Fruit fly (Drosophila melanogaster) whole organism, embryonic: ENCODE data around the gene CG12010.

Experiments
- Abd-B ChIP-seq: fragments of 200-800 bp; sonication (Bioruptor generic); optimal IDR thresholded peaks from 2 replicates; lab custom pipeline; 2018; ENCODE audit warnings: missing biosample characterization, mild to moderate bottlenecking, missing genetic modification characterization, moderate library complexity
- Asciz ChIP-seq: fragments of 200-800 bp; sonication (Bioruptor generic); optimal IDR thresholded peaks from 2 replicates; lab custom pipeline; 2017; ENCODE audit warnings: missing biosample characterization, mild to moderate bottlenecking, missing genetic modification characterization, missing genetic modification reagents
- B-H2 ChIP-seq: fragments of 200-800 bp; sonication (Bioruptor generic); optimal IDR thresholded peaks from 2 replicates; lab custom pipeline; 2018; ENCODE audit warnings: missing biosample characterization, mild to moderate bottlenecking, missing genetic modification characterization
- CG10209 ChIP-seq: fragments of 200-800 bp; sonication (Bioruptor generic); optimal IDR thresholded peaks from 3 replicates; lab custom pipeline; 2017; ENCODE audit warnings: missing biosample characterization, mild to moderate bottlenecking, missing genetic modification characterization, missing genetic modification reagents
- CG10321 ChIP-seq: fragments of 200-800 bp; sonication (Bioruptor generic); IDR thresholded peaks from 2 replicates; pipeline ENCODE4 v1.3.6; 2022; ENCODE audit warnings: missing biosample characterization, missing genetic modification characterization
- CG11398 ChIP-seq: fragments of 200-800 bp; sonication (Bioruptor generic); optimal IDR thresholded peaks from 2 replicates; lab custom pipeline; 2016; ENCODE audit warnings: missing biosample characterization, missing genetic modification characterization
- CG11695 ChIP-seq: fragments of 200-800 bp; sonication (Bioruptor generic); IDR thresholded peaks from 3 replicates; pipeline ENCODE4 v1.3.6; 2022; ENCODE audit warnings: missing biosample characterization, missing genetic modification characterization
- CG12391 ChIP-seq: fragments of 200-800 bp; sonication (Bioruptor generic); optimal IDR thresholded peaks from 3 replicates; lab custom pipeline; 2018; ENCODE audit warnings: missing biosample characterization, mild to moderate bottlenecking, missing genetic modification characterization, moderate library complexity
- CG13123 ChIP-seq: fragments of 200-800 bp; sonication (Bioruptor generic); optimal IDR thresholded peaks from 2 replicates; lab custom pipeline; 2016; ENCODE audit warnings: missing biosample characterization, missing genetic modification characterization
- CG13424 ChIP-seq: fragments of 200-800 bp; sonication (Bioruptor generic); optimal IDR thresholded peaks from 2 replicates; lab custom pipeline; 2019; ENCODE audit warnings: missing biosample characterization, mild to moderate bottlenecking, missing genetic modification characterization, moderate library complexity
- CG15514 ChIP-seq: fragments of 200-800 bp; sonication (Bioruptor generic); optimal IDR thresholded peaks from 3 replicates; lab custom pipeline; 2017; ENCODE audit warnings: missing biosample characterization, missing genetic modification characterization, mild to moderate bottlenecking, moderate library complexity, missing genetic modification reagents
- CG17359 ChIP-seq: fragments of 200-800 bp; sonication (Bioruptor generic); optimal IDR thresholded peaks from 3 replicates; lab custom pipeline; 2018; ENCODE audit warnings: missing biosample characterization, mild to moderate bottlenecking, missing genetic modification characterization, moderate library complexity
- CG17802 ChIP-seq: fragments of 200-800 bp; sonication (Bioruptor generic); optimal IDR thresholded peaks from 2 replicates; lab custom pipeline; 2018; ENCODE audit warnings: missing biosample characterization, mild to moderate bottlenecking, missing genetic modification characterization, moderate library complexity
- CG2116 ChIP-seq: fragments of 200-800 bp; sonication (Bioruptor generic); optimal IDR thresholded peaks from 3 replicates; lab custom pipeline; 2018; ENCODE audit warnings: missing biosample characterization, mild to moderate bottlenecking, missing genetic modification characterization
- CG3407 ChIP-seq: fragments of 200-800 bp; sonication (Bioruptor generic); optimal IDR thresholded peaks from 2 replicates; lab custom pipeline; 2018; ENCODE audit warnings: missing biosample characterization, mild to moderate bottlenecking, missing genetic modification characterization
- CG4820 ChIP-seq: fragments of 200-800 bp; sonication (Bioruptor generic); optimal IDR thresholded peaks from 3 replicates; lab custom pipeline; 2016; ENCODE audit warnings: missing biosample characterization, missing genetic modification characterization
- CG5953 ChIP-seq: fragments of 200-800 bp; sonication (Bioruptor generic); IDR thresholded peaks from 2 replicates; pipeline ENCODE4 v1.3.6; 2022; ENCODE audit warnings: missing biosample characterization, missing genetic modification characterization
- CG8290 ChIP-seq, 3 experiments: fragments of 200-800 bp; sonication (Bioruptor generic); optimal IDR thresholded peaks; 2 replicates each; lab custom pipeline; 2016 to 2019; ENCODE audit warnings: missing biosample characterization in 3 of 3, missing genetic modification characterization in 3 of 3, mild to moderate bottlenecking in 2 of 3, moderate library complexity in 1 of 3
- CoRest ChIP-seq: fragments of 200-800 bp; sonication (Bioruptor generic); optimal IDR thresholded peaks from 3 replicates; lab custom pipeline; 2018; ENCODE audit warnings: missing biosample characterization, mild to moderate bottlenecking, missing genetic modification characterization, moderate library complexity
- E2f2 ChIP-seq: fragments of 200-800 bp; sonication (Bioruptor generic); IDR thresholded peaks from 2 replicates; pipeline ENCODE4 v1.3.6; 2022; ENCODE audit warnings: missing biosample characterization, missing genetic modification characterization
- H2.0 ChIP-seq: fragments of 200-800 bp; sonication (Bioruptor generic); IDR thresholded peaks from 2 replicates; pipeline ENCODE4 v1.3.6; 2022; ENCODE audit warnings: missing biosample characterization, missing genetic modification characterization
- Hr78 ChIP-seq, 2 experiments: fragments of 200-800 bp in 1 of 2; fragments of >200 bp in 1 of 2; sonication (Bioruptor generic) in 1 of 2; optimal IDR thresholded peaks; 2 replicates each; lab custom pipeline; 2017 to 2019; ENCODE audit warnings: missing biosample characterization in 2 of 2, missing genetic modification characterization in 2 of 2, mild to moderate bottlenecking in 1 of 2, moderate library complexity in 1 of 2
- Kr ChIP-seq: fragments of 200-800 bp; sonication (Bioruptor generic); optimal IDR thresholded peaks from 2 replicates; lab custom pipeline; 2017; ENCODE audit warnings: missing biosample characterization, mild to moderate bottlenecking, missing genetic modification characterization
- Max ChIP-seq: fragments of 200-800 bp; sonication (Bioruptor generic); optimal IDR thresholded peaks from 2 replicates; lab custom pipeline; 2016; ENCODE audit warnings: missing biosample characterization, mild to moderate bottlenecking, missing genetic modification characterization
- NC2β ChIP-seq: fragments of 200-800 bp; sonication (Bioruptor generic); optimal IDR thresholded peaks from 2 replicates; lab custom pipeline; 2016; ENCODE audit warnings: missing biosample characterization, missing genetic modification characterization
- Stat92E ChIP-seq, 3 experiments: fragments of >200 bp in 2 of 3; fragments of 200-800 bp in 1 of 3; sonication (Bioruptor generic) in 1 of 3; optimal IDR thresholded peaks; 2 replicates each; lab custom pipeline; 2017 to 2019; ENCODE audit warnings: missing biosample characterization in 3 of 3, missing genetic modification characterization in 3 of 3, mild to moderate bottlenecking in 1 of 3, moderate library complexity in 1 of 3
- Xrp1 ChIP-seq: fragments of 200-800 bp; sonication (Bioruptor generic); IDR thresholded peaks from 2 replicates; pipeline ENCODE4 v1.3.6; 2022; ENCODE audit warnings: missing biosample characterization, missing genetic modification characterization
- ase ChIP-seq: fragments of 200-800 bp; sonication (Bioruptor generic); IDR thresholded peaks from 3 replicates; pipeline ENCODE4 v1.3.6; 2022; ENCODE audit warnings: missing biosample characterization, missing genetic modification characterization
- az2 ChIP-seq: fragments of 200-800 bp; sonication (Bioruptor generic); optimal IDR thresholded peaks from 3 replicates; lab custom pipeline; 2016; ENCODE audit warnings: missing biosample characterization, missing genetic modification characterization
- bbx ChIP-seq: fragments of 200-800 bp; sonication (Bioruptor generic); IDR thresholded peaks from 2 replicates; pipeline ENCODE4 v1.3.6; 2022; ENCODE audit warnings: missing biosample characterization, missing genetic modification characterization; ENCODE audit not compliant: partially characterized antibody
- crol ChIP-seq: fragments of 200-800 bp; sonication (Bioruptor generic); IDR thresholded peaks from 2 replicates; pipeline ENCODE4 v1.3.6; 2022; ENCODE audit warnings: missing biosample characterization, missing genetic modification characterization
- dati ChIP-seq: fragments of 200-800 bp; sonication (Bioruptor generic); IDR thresholded peaks from 2 replicates; pipeline ENCODE4 v1.3.6; 2022; ENCODE audit warnings: missing biosample characterization, missing genetic modification characterization
- dmrt11E ChIP-seq: fragments of 200-800 bp; sonication (Bioruptor generic); optimal IDR thresholded peaks from 3 replicates; lab custom pipeline; 2018; ENCODE audit warnings: missing biosample characterization, mild to moderate bottlenecking, missing genetic modification characterization, moderate library complexity
- dmrt99B ChIP-seq: fragments of 200-800 bp; sonication (Bioruptor generic); optimal IDR thresholded peaks from 2 replicates; lab custom pipeline; 2018; ENCODE audit warnings: missing biosample characterization, mild to moderate bottlenecking, missing genetic modification characterization, moderate library complexity
- en ChIP-seq: fragments of 200-800 bp; sonication (Bioruptor generic); optimal IDR thresholded peaks from 2 replicates; lab custom pipeline; 2016; ENCODE audit warnings: missing biosample characterization, missing genetic modification characterization
- gcm2 ChIP-seq: fragments of 200-800 bp; sonication (Bioruptor generic); optimal IDR thresholded peaks from 2 replicates; lab custom pipeline; 2016; ENCODE audit warnings: missing biosample characterization, missing genetic modification characterization
- gem ChIP-seq: fragments of 200-800 bp; sonication (Bioruptor generic); optimal IDR thresholded peaks from 2 replicates; lab custom pipeline; 2019; ENCODE audit warnings: missing biosample characterization, mild to moderate bottlenecking, missing genetic modification characterization, moderate library complexity
- grn ChIP-seq: fragments of 200-800 bp; sonication (Bioruptor generic); optimal IDR thresholded peaks from 3 replicates; lab custom pipeline; 2017; ENCODE audit warnings: missing biosample characterization, missing genetic modification characterization
- hth ChIP-seq: fragments of >200 bp; optimal IDR thresholded peaks from 2 replicates; lab custom pipeline; 2017; ENCODE audit warnings: inconsistent platforms
- pfk ChIP-seq: fragments of 200-800 bp; sonication (Bioruptor generic); optimal IDR thresholded peaks from 2 replicates; lab custom pipeline; 2018; ENCODE audit warnings: missing biosample characterization, mild to moderate bottlenecking, missing genetic modification characterization, moderate library complexity
- phol ChIP-seq: fragments of 200-800 bp; sonication (Bioruptor generic); optimal IDR thresholded peaks from 3 replicates; lab custom pipeline; 2018; ENCODE audit warnings: missing biosample characterization, mild to moderate bottlenecking, missing genetic modification characterization, moderate library complexity
- pnt ChIP-seq: fragments of 200-800 bp; sonication (Bioruptor generic); optimal IDR thresholded peaks from 3 replicates; lab custom pipeline; 2016; ENCODE audit warnings: missing biosample characterization, missing genetic modification characterization
- ro ChIP-seq: fragments of 200-800 bp; sonication (Bioruptor generic); IDR thresholded peaks from 2 replicates; pipeline ENCODE4 v1.3.6; 2022; ENCODE audit warnings: missing biosample characterization, missing genetic modification characterization
- sd ChIP-seq: fragments of 200-800 bp; sonication (Bioruptor generic); optimal IDR thresholded peaks from 3 replicates; lab custom pipeline; 2018; ENCODE audit warnings: missing biosample characterization, mild to moderate bottlenecking, missing genetic modification characterization, moderate library complexity
- slp2 ChIP-seq: fragments of 200-800 bp; sonication (Bioruptor generic); optimal IDR thresholded peaks from 2 replicates; lab custom pipeline; 2016; ENCODE audit warnings: missing biosample characterization, missing genetic modification characterization
- tx ChIP-seq: fragments of 200-800 bp; sonication (Bioruptor generic); optimal IDR thresholded peaks from 2 replicates; lab custom pipeline; 2016; ENCODE audit warnings: missing biosample characterization, missing genetic modification characterization
- zfh1 ChIP-seq: fragments of 200-800 bp; sonication (Bioruptor generic); IDR thresholded peaks from 3 replicates; pipeline ENCODE4 v1.3.6; 2022; ENCODE audit warnings: missing biosample characterization, missing genetic modification characterization

CG12010 gene

DNA sequence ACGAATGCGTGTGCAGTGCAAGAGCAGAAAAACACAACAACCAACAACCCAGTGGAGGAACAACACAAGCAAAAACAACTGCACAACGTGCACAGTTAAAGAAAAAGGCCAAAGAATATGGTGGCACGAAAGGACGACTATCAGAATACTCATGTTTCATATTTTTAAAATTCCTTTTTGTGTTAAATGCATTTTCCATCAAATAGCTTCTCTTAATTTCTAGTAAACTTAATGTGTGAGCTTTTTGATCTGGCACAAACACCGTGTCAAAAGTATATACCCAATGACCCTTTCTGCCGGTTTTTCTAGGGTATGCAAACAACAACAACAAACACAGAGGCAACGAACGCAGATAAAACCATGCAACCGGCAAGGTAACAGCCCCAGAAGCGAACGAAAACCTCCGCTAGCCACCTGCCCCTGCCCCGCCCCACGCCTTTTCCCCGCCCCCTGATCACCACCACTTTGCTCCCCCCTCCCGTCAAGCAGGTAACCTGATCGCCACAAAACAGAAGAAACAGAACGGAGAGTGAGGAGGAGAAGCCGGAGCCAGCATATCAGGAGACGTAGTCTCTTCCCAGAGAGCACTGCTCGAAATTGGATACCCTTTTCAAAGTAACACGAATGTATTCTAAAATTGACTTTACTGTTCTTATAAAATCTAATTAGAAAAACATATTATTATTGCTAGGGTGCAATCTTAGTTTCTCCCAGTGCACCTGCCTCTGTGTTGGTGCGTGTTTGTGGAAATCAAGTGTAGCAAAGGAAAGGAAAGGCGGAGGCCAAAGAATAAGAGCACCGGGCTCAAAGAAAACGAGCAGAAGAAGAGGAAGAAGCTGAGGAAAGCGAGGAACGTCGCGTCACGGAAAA, 21.0 kb downstream of the CG12010 start (continued):
- TF ChIP-seq ase (GFP tag; lab: Robert Waterston, UW) (peak; percentile 84), Stat92E (GFP tag; optimal IDR thresholded peaks at IDR 0.05; lab: Kevin White, UChicago) (peak in 1 of 3 experiments; percentile 90), CG10209 (peak; percentile 93), CG12391 (peak; percentile 92), dmrt99B (tag; lab: Kevin White, UChicago) (peak; percentile 85), CG17802 (tag; lab: Kevin White, UChicago) (peak; percentile 83), Kr (GFP tag; lab: Kevin White, UChicago) (peak; percentile 76), pfk (no peak), zfh1 (GFP tag; lab: Robert Waterston, UW) (peak; percentile 97), gcm2 (GFP tag; lab: Kevin White, UChicago) (peak; percentile 85), CG8290 (GFP tag; optimal IDR thresholded peaks at IDR 0.05; lab: Kevin White, UChicago) (peak; percentile 90), CG8290 (tag; optimal IDR thresholded peaks at IDR 0.05; lab: Kevin White, UChicago) (peak; percentile 69 to 79), CG13424 (tag; lab: Kevin White, UChicago) (peak; percentile 84), CG2116 (GFP tag; lab: Kevin White, UChicago) (peak; percentile 71), CG10321 (peak; percentile 23; the same call in 1 of the 2 replicates), CG17359 (tag; lab: Kevin White, UChicago) (peak; percentile 80), phol (tag; lab: Kevin White, UChicago) (peak; percentile 93), CG3407 (GFP tag; lab: Kevin White, UChicago) (peak; percentile 82), CG11398 (GFP tag; lab: Kevin White, UChicago) (peak; percentile 91), Max (GFP tag; lab: Kevin White, UChicago) (peak; percentile 69), B-H2 (no peak), grn (peak; percentile 49), E2f2 (GFP tag; lab: Robert Waterston, UW) (peak; percentile 72; the same call in 1 of the 2 replicates), dmrt11E (tag; lab: Kevin White, UChicago) (peak; percentile 98), CG4820 (GFP tag; lab: Kevin White, UChicago) (peak; percentile 94), CG13123 (GFP tag; lab: Kevin White, UChicago) (peak; percentile 79), NC2β (GFP tag; lab: Kevin White, UChicago) (peak; percentile 94), Hr78 (GFP tag; optimal IDR thresholded peaks at IDR 0.05; lab: Kevin White, UChicago) (peak in 1 of 2 experiments; percentile 84), CG15514 (GFP tag; lab: Kevin White, UChicago) (no peak), hth (lab: Kevin White, UChicago) (no peak), en (GFP tag; lab: Kevin White, UChicago) (peak; percentile 85), CoRest (tag; lab: Kevin White, UChicago) (peak; percentile 93), Xrp1 (GFP tag; lab: Robert Waterston, UW) (peak; percentile 95), pnt (peak; percentile 94), Abd-B (GFP tag; lab: Kevin White, UChicago) (peak; percentile 92), slp2 (peak; percentile 93), Asciz (GFP tag; lab: Kevin White, UChicago) (peak; percentile 80), CG11695 (GFP tag; lab: Robert Waterston, UW) (peak; percentile 66), sd (tag; lab: Kevin White, UChicago) (peak; percentile 39), H2.0 (GFP tag; lab: Robert Waterston, UW) (peak; percentile 93), gem (tag; lab: Kevin White, UChicago) (peak; percentile 93), bbx (GFP tag; lab: Robert Waterston, UW) (no peak; the same call in 1 of the 2 replicates), ro (GFP tag; lab: Robert Waterston, UW) (peak; percentile 59), az2 (GFP tag; lab: Kevin White, UChicago) (peak; percentile 95), tx (GFP tag; lab: Kevin White, UChicago) (peak; percentile 81), dati (GFP tag; lab: Robert Waterston, UW) (peak; percentile 85), crol (peak; percentile 99), CG5953 (GFP tag; lab: Robert Waterston, UW) (peak; percentile 91)
